Worm (Caenorhabditis elegans) whole organism, L1 larva: ENCODE data around the gene set-3.

Experiments
- C34B4.2 ChIP-seq: sonication (generic microtip); optimal IDR thresholded peaks from 2 replicates; lab custom pipeline; 2017; ENCODE audit warnings: mild to moderate bottlenecking, missing genetic modification characterization, missing compliant biosample characterization
- Y116A8C.19 ChIP-seq: sonication (generic microtip); optimal IDR thresholded peaks from 2 replicates; lab custom pipeline; 2016; ENCODE audit warnings: missing compliant biosample characterization, missing genetic modification characterization, borderline replicate concordance
- blmp-1 ChIP-seq: fragments of 150-350 bp; optimal IDR thresholded peaks from 2 replicates; lab custom pipeline; 2014; ENCODE audit warnings: missing biosample characterization, missing genetic modification characterization
- ceh-63 ChIP-seq: fragments of 200-800 bp; sonication (Bioruptor generic); optimal IDR thresholded peaks from 2 replicates; lab custom pipeline; 2018; ENCODE audit warnings: mild to moderate bottlenecking, missing genetic modification characterization, missing compliant biosample characterization
- efl-1 ChIP-seq, 4 experiments: fragments of 150-350 bp; optimal IDR thresholded peaks in 3 of 4; peaks in 1 of 4; 1 replicate in 1 of 4; 2 replicates in 3 of 4; lab custom pipeline; 2014; ENCODE audit warnings: missing biosample characterization in 2 of 4, missing genetic modification characterization in 2 of 4, missing genetic modification reagents in 2 of 4
- efl-3 ChIP-seq: fragments of 200-800 bp; sonication (Bioruptor generic); optimal IDR thresholded peaks from 2 replicates; lab custom pipeline; 2018; ENCODE audit warnings: mild to moderate bottlenecking, missing genetic modification characterization, missing compliant biosample characterization
- egl-27 ChIP-seq, 2 experiments: fragments of 150-350 bp in 1 of 2; sonication (generic microtip); optimal IDR thresholded peaks; 3 replicates each; lab custom pipeline; 2017 to 2018; ENCODE audit warnings: missing biosample characterization in 2 of 2, missing genetic modification characterization in 2 of 2, missing genetic modification reagents in 2 of 2
- elt-3 ChIP-seq, 6 experiments: fragments of 150-350 bp in 1 of 6; sonication (generic microtip); optimal IDR thresholded peaks; 2 replicates each; lab custom pipeline; 2017 to 2018; ENCODE audit warnings: missing biosample characterization in 6 of 6, missing genetic modification characterization in 6 of 6, inconsistent platforms in 1 of 6
- fkh-10 ChIP-seq: sonication (generic microtip); optimal IDR thresholded peaks from 2 replicates; lab custom pipeline; 2017; ENCODE audit warnings: missing biosample characterization, missing genetic modification reagents, missing genetic modification characterization
- grh-1 ChIP-seq: fragments of 200-800 bp; sonication (Bioruptor generic); IDR thresholded peaks from 2 replicates; pipeline ENCODE4 v1.3.6; 2022; ENCODE audit warnings: missing genetic modification reagents, missing genetic modification characterization, missing compliant biosample characterization
- hpl-2 ChIP-seq: fragments of 150-350 bp; optimal IDR thresholded peaks from 2 replicates; lab custom pipeline; 2014; ENCODE audit warnings: missing biosample characterization, missing genetic modification reagents, missing genetic modification characterization
- lin-13 ChIP-seq: fragments of 150-350 bp; optimal IDR thresholded peaks from 2 replicates; lab custom pipeline; 2014; ENCODE audit warnings: missing biosample characterization, missing genetic modification reagents, missing genetic modification characterization
- lin-14 ChIP-seq: fragments of 200-800 bp; sonication (Bioruptor generic); optimal IDR thresholded peaks from 2 replicates; lab custom pipeline; 2018; ENCODE audit warnings: mild to moderate bottlenecking, missing genetic modification characterization, moderate library complexity, missing compliant biosample characterization
- lin-15B ChIP-seq: fragments of 150-350 bp; sonication (generic microtip); optimal IDR thresholded peaks from 3 replicates; lab custom pipeline; 2014; ENCODE audit warnings: missing biosample characterization, missing genetic modification characterization
- lin-35 ChIP-seq, 2 experiments: fragments of 150-350 bp; optimal IDR thresholded peaks; 2 replicates each; lab custom pipeline; 2014; ENCODE audit warnings: missing biosample characterization in 2 of 2, missing genetic modification characterization in 2 of 2, missing genetic modification reagents in 2 of 2
- mab-9 ChIP-seq: fragments of 200-800 bp; sonication (Bioruptor generic); IDR thresholded peaks from 2 replicates; pipeline ENCODE4 v1.3.6; 2022; ENCODE audit warnings: missing genetic modification reagents, missing genetic modification characterization, missing compliant biosample characterization
- mdl-1 ChIP-seq, 2 experiments: fragments of 150-350 bp; optimal IDR thresholded peaks; 2 replicates each; lab custom pipeline; 2014 to 2017; ENCODE audit warnings: missing biosample characterization in 2 of 2, missing genetic modification characterization in 2 of 2, inconsistent platforms in 1 of 2
- mep-1 ChIP-seq: fragments of 150-350 bp; optimal IDR thresholded peaks from 2 replicates; lab custom pipeline; 2014; ENCODE audit warnings: missing biosample characterization, missing genetic modification characterization
- nhr-11 ChIP-seq: fragments of 150-350 bp; optimal IDR thresholded peaks from 2 replicates; lab custom pipeline; 2014; ENCODE audit warnings: missing biosample characterization, missing genetic modification characterization
- nhr-12 ChIP-seq: sonication (generic microtip); optimal IDR thresholded peaks from 2 replicates; lab custom pipeline; 2017; ENCODE audit warnings: missing biosample characterization, missing genetic modification characterization
- nhr-19 ChIP-seq: fragments of 200-800 bp; sonication (Bioruptor generic); conservative IDR thresholded peaks from 2 replicates; pipeline ENCODE4 v1.3.6; 2022; ENCODE audit warnings: missing genetic modification characterization, missing compliant biosample characterization
- nhr-237 ChIP-seq: fragments of 150-350 bp; optimal IDR thresholded peaks from 2 replicates; lab custom pipeline; 2014; ENCODE audit warnings: missing biosample characterization, missing genetic modification characterization
- nhr-71 ChIP-seq: sonication (generic microtip); optimal IDR thresholded peaks from 2 replicates; lab custom pipeline; 2016; ENCODE audit warnings: mild to moderate bottlenecking, missing genetic modification characterization, moderate library complexity, missing compliant biosample characterization
- nhr-77 ChIP-seq: fragments of 150-350 bp; optimal IDR thresholded peaks from 2 replicates; lab custom pipeline; 2014; ENCODE audit warnings: missing biosample characterization, missing genetic modification characterization
- nhr-85 ChIP-seq: sonication (generic microtip); peaks from one replicate; lab custom pipeline; 2016; ENCODE audit warnings: missing genetic modification characterization, inconsistent platforms, missing compliant biosample characterization
- nhr-90 ChIP-seq: sonication (generic microtip); optimal IDR thresholded peaks from 2 replicates; lab custom pipeline; 2016; ENCODE audit warnings: mild to moderate bottlenecking, missing genetic modification characterization, missing compliant biosample characterization; ENCODE audit not compliant: poor library complexity
- pag-3 ChIP-seq: sonication (generic microtip); optimal IDR thresholded peaks from 2 replicates; lab custom pipeline; 2017; ENCODE audit warnings: missing genetic modification characterization, mild to moderate bottlenecking, missing compliant biosample characterization, antibody characterized with exemption, borderline replicate concordance; ENCODE audit not compliant: insufficient read depth
- rnt-1 ChIP-seq: sonication (generic microtip); optimal IDR thresholded peaks from 2 replicates; lab custom pipeline; 2016; ENCODE audit warnings: mild to moderate bottlenecking, missing genetic modification characterization, moderate library complexity, missing compliant biosample characterization
- skn-1 ChIP-seq: fragments of 150-350 bp; optimal IDR thresholded peaks from 2 replicates; lab custom pipeline; 2014; ENCODE audit warnings: missing biosample characterization, missing genetic modification characterization
- snu-23 ChIP-seq: sonication (generic microtip); optimal IDR thresholded peaks from 2 replicates; lab custom pipeline; 2016; ENCODE audit warnings: missing genetic modification characterization, missing compliant biosample characterization
- sox-4 ChIP-seq: sonication (generic microtip); optimal IDR thresholded peaks from 2 replicates; lab custom pipeline; 2016; ENCODE audit warnings: missing genetic modification characterization, missing compliant biosample characterization
- sptf-1 ChIP-seq: fragments of 150-350 bp; optimal IDR thresholded peaks from 2 replicates; lab custom pipeline; 2014; ENCODE audit warnings: missing biosample characterization, missing genetic modification characterization
- tlp-1 ChIP-seq: fragments of 150-350 bp; optimal IDR thresholded peaks from 2 replicates; lab custom pipeline; 2014; ENCODE audit warnings: missing biosample characterization, missing genetic modification characterization
- unc-130 ChIP-seq: fragments of 150-350 bp; optimal IDR thresholded peaks from 2 replicates; lab custom pipeline; 2017; ENCODE audit warnings: missing biosample characterization, missing genetic modification characterization, inconsistent platforms
- unc-62 ChIP-seq: fragments of 150-350 bp; optimal IDR thresholded peaks from 2 replicates; lab custom pipeline; 2014; ENCODE audit warnings: missing biosample characterization, missing genetic modification reagents, missing genetic modification characterization
- unc-86 ChIP-seq: sonication (generic microtip); optimal IDR thresholded peaks from 2 replicates; lab custom pipeline; 2016; ENCODE audit warnings: missing genetic modification characterization, missing compliant biosample characterization
- vab-15 ChIP-seq: sonication (generic microtip); optimal IDR thresholded peaks from 2 replicates; lab custom pipeline; 2017; ENCODE audit warnings: missing genotype, mild to moderate bottlenecking, missing genetic modification characterization, missing compliant biosample characterization
- ztf-4 ChIP-seq: fragments of 150-350 bp; optimal IDR thresholded peaks from 2 replicates; lab custom pipeline; 2014; ENCODE audit warnings: missing biosample characterization, missing genetic modification characterization

The set-3 gene

ce11 chrIII:9700114-9700690 is 5.8 kb upstream of the set-3 start:
- no peak for TF ChIP-seq efl-1 (optimal IDR thresholded peaks at IDR 0.05; lab: Kevin White, UChicago)
- peak in 1 of 2 experiments; percentile 14 for TF ChIP-seq efl-1 (GFP tag; optimal IDR thresholded peaks at IDR 0.05 in 1 of 2; lab: Kevin White, UChicago)
- TF ChIP-seq lin-14 (GFP tag; lab: Kevin White, UChicago) = peak; percentile 43
- no peak for TF ChIP-seq hpl-2 (GFP tag; lab: Kevin White, UChicago)
- peak in 1 of 2 experiments; percentile 36 for TF ChIP-seq lin-35 (GFP tag; optimal IDR thresholded peaks at IDR 0.05; lab: Kevin White, UChicago)
- TF ChIP-seq elt-3 (tag; optimal IDR thresholded peaks at IDR 0.05; lab: Kevin White, UChicago) = peak in 1 of 6 experiments; percentile 13
- peak; percentile 19 for TF ChIP-seq blmp-1 (tag; lab: Kevin White, UChicago)
- TF ChIP-seq rnt-1 (tag; lab: Kevin White, UChicago) = no peak

- TF ChIP-seq unc-86 (tag; lab: Kevin White, UChicago) = no peak
- TF ChIP-seq, all 84 proteins: peak for 0
Observed at ce11 chrIII:9699576-9699975, 5.2 kb upstream of the set-3 start, which contains the start of gene tlk-1. Gene tlk-1 (plus strand): TSS chrIII:9699876.

ce11 chrIII:9698635-9699396 is 4.4 kb upstream of the set-3 start:
- TF ChIP-seq mdl-1 (tag; optimal IDR thresholded peaks at IDR 0.05; lab: Kevin White, UChicago) (peak in 1 of 2 experiments; percentile 19), unc-86 (tag; lab: Kevin White, UChicago) (no peak), nhr-90 (tag; lab: Kevin White, UChicago) (no peak), elt-3 (tag; optimal IDR thresholded peaks at IDR 0.05; lab: Kevin White, UChicago) (peak in 1 of 6 experiments; percentile 43), skn-1 (tag; lab: Kevin White, UChicago) (peak; percentile 1), efl-1 (optimal IDR thresholded peaks at IDR 0.05; lab: Kevin White, UChicago) (peak in 1 of 2 experiments; percentile 1), efl-1 (GFP tag; optimal IDR thresholded peaks at IDR 0.05 in 1 of 2; lab: Kevin White, UChicago) (peak in 1 of 2 experiments; percentile 73), nhr-11 (tag; lab: Kevin White, UChicago) (no peak), pag-3 (tag; lab: Kevin White, UChicago) (peak; percentile 30), snu-23 (GFP tag; lab: Kevin White, UChicago) (peak; percentile 1), nhr-71 (tag; lab: Kevin White, UChicago) (peak; percentile 36), mep-1 (tag; lab: Kevin White, UChicago) (peak; percentile 7), unc-130 (tag; lab: Kevin White, UChicago) (no peak), tlp-1 (no peak), ceh-63 (GFP tag; lab: Kevin White, UChicago) (no peak), nhr-77 (tag; lab: Kevin White, UChicago) (no peak), C34B4.2 (tag; lab: Kevin White, UChicago) (no peak), blmp-1 (tag; lab: Kevin White, UChicago) (peak; percentile 36), lin-35 (GFP tag; optimal IDR thresholded peaks at IDR 0.05; lab: Kevin White, UChicago) (peak in 1 of 2 experiments; percentile 29), egl-27 (tag; optimal IDR thresholded peaks at IDR 0.05; lab: Kevin White, UChicago) (no peak), nhr-237 (no peak), ztf-4 (tag; lab: Kevin White, UChicago) (no peak), mab-9 (GFP tag; lab: Robert Waterston, UW) (no peak), vab-15 (no peak), fkh-10 (peak; percentile 45), nhr-12 (tag; lab: Kevin White, UChicago) (no peak), sox-4 (no peak), sptf-1 (tag; lab: Kevin White, UChicago) (no peak), Y116A8C.19 (tag; lab: Kevin White, UChicago) (no peak), grh-1 (GFP tag; lab: Robert Waterston, UW) (no peak), nhr-85 (tag; lab: Kevin White, UChicago) (peak; percentile 71), lin-13 (GFP tag; lab: Kevin White, UChicago) (no peak), efl-3 (GFP tag; lab: Kevin White, UChicago) (no peak), rnt-1 (tag; lab: Kevin White, UChicago) (peak; percentile 17), lin-15B (tag; lab: Kevin White, UChicago) (no peak), nhr-19 (no peak), unc-62 (GFP tag; lab: Kevin White, UChicago) (no peak), lin-14 (GFP tag; lab: Kevin White, UChicago) (peak; percentile 91)
